Fruit fly (Drosophila melanogaster) whole organism, embryonic: ENCODE data around the gene Hmt4-20.

Experiments
- Asciz ChIP-seq: fragments of 200-800 bp; sonication (Bioruptor generic); optimal IDR thresholded peaks from 2 replicates; lab custom pipeline; 2017; ENCODE audit warnings: missing biosample characterization, mild to moderate bottlenecking, missing genetic modification characterization, missing genetic modification reagents
- Bdp1 ChIP-seq: fragments of 200-800 bp; sonication (Bioruptor generic); optimal IDR thresholded peaks from 3 replicates; lab custom pipeline; 2016; ENCODE audit warnings: missing biosample characterization, missing genetic modification characterization
- Bgb ChIP-seq: fragments of 200-800 bp; sonication (Bioruptor generic); IDR thresholded peaks from 2 replicates; pipeline ENCODE4 v1.3.6; 2022; ENCODE audit warnings: missing biosample characterization, missing genetic modification characterization; ENCODE audit not compliant: partially characterized antibody
- CG10209 ChIP-seq: fragments of 200-800 bp; sonication (Bioruptor generic); optimal IDR thresholded peaks from 3 replicates; lab custom pipeline; 2017; ENCODE audit warnings: missing biosample characterization, mild to moderate bottlenecking, missing genetic modification characterization, missing genetic modification reagents
- CG10565 ChIP-seq: fragments of 200-800 bp; sonication (Bioruptor generic); optimal IDR thresholded peaks from 3 replicates; lab custom pipeline; 2016; ENCODE audit warnings: missing biosample characterization, mild to moderate bottlenecking, missing genetic modification characterization
- CG11093 ChIP-seq: fragments of 200-800 bp; sonication (Bioruptor generic); IDR thresholded peaks from 3 replicates; pipeline ENCODE4 v1.3.6; 2022; ENCODE audit warnings: missing biosample characterization, missing genetic modification characterization
- CG12104 ChIP-seq: fragments of 200-800 bp; sonication (Bioruptor generic); optimal IDR thresholded peaks from 3 replicates; lab custom pipeline; 2016; ENCODE audit warnings: missing biosample characterization, missing genetic modification characterization
- CG12744 ChIP-seq: fragments of 200-800 bp; sonication (Bioruptor generic); optimal IDR thresholded peaks from 2 replicates; lab custom pipeline; 2016; ENCODE audit warnings: missing biosample characterization, missing genetic modification characterization
- CG13424 ChIP-seq: fragments of 200-800 bp; sonication (Bioruptor generic); optimal IDR thresholded peaks from 2 replicates; lab custom pipeline; 2019; ENCODE audit warnings: missing biosample characterization, mild to moderate bottlenecking, missing genetic modification characterization, moderate library complexity
- CG15073 ChIP-seq: fragments of 200-800 bp; sonication (Bioruptor generic); optimal IDR thresholded peaks from 2 replicates; lab custom pipeline; 2016; ENCODE audit warnings: missing biosample characterization, missing genetic modification characterization
- CG15514 ChIP-seq: fragments of 200-800 bp; sonication (Bioruptor generic); optimal IDR thresholded peaks from 3 replicates; lab custom pipeline; 2017; ENCODE audit warnings: missing biosample characterization, missing genetic modification characterization, mild to moderate bottlenecking, moderate library complexity, missing genetic modification reagents
- CG15601 ChIP-seq: fragments of 200-800 bp; sonication (Bioruptor generic); optimal IDR thresholded peaks from 3 replicates; lab custom pipeline; 2019; ENCODE audit warnings: missing biosample characterization, mild to moderate bottlenecking, missing genetic modification characterization, moderate library complexity
- CG1647 ChIP-seq: fragments of 200-800 bp; sonication (Bioruptor generic); optimal IDR thresholded peaks from 3 replicates; lab custom pipeline; 2016; ENCODE audit warnings: missing biosample characterization, missing genetic modification characterization
- CG16813 ChIP-seq: fragments of 200-800 bp; sonication (Bioruptor generic); IDR thresholded peaks from 3 replicates; pipeline ENCODE4 v1.3.6; 2022; ENCODE audit warnings: missing biosample characterization, missing genetic modification characterization; ENCODE audit not compliant: partially characterized antibody
- CG18764 ChIP-seq: fragments of 200-800 bp; sonication (Bioruptor generic); optimal IDR thresholded peaks from 3 replicates; lab custom pipeline; 2016; ENCODE audit warnings: missing biosample characterization, missing genetic modification characterization
- CG2199 ChIP-seq: fragments of 200-800 bp; sonication (Bioruptor generic); IDR thresholded peaks from 3 replicates; pipeline ENCODE4 v1.3.6; 2022; ENCODE audit warnings: missing biosample characterization, missing genetic modification characterization
- CG30431 ChIP-seq: fragments of 200-800 bp; sonication (Bioruptor generic); optimal IDR thresholded peaks from 2 replicates; lab custom pipeline; 2017; ENCODE audit warnings: missing biosample characterization, missing genetic modification characterization
- CG33557 ChIP-seq: fragments of 200-800 bp; sonication (Bioruptor generic); optimal IDR thresholded peaks from 2 replicates; lab custom pipeline; 2019; ENCODE audit warnings: missing biosample characterization, mild to moderate bottlenecking, missing genetic modification characterization, moderate library complexity
- CG34422 ChIP-seq: fragments of 200-800 bp; sonication (Bioruptor generic); IDR thresholded peaks from 3 replicates; pipeline ENCODE4 v1.3.6; 2022; ENCODE audit warnings: missing biosample characterization, missing genetic modification characterization
- CG42726 ChIP-seq: fragments of 200-800 bp; sonication (Bioruptor generic); IDR thresholded peaks from 2 replicates; pipeline ENCODE4 v1.3.6; 2022; ENCODE audit warnings: missing biosample characterization, missing genetic modification characterization; ENCODE audit not compliant: partially characterized antibody
- CG9727 ChIP-seq: fragments of 200-800 bp; sonication (Bioruptor generic); optimal IDR thresholded peaks from 3 replicates; lab custom pipeline; 2017; ENCODE audit warnings: missing biosample characterization, mild to moderate bottlenecking, missing genetic modification characterization
- E2f2 ChIP-seq: fragments of 200-800 bp; sonication (Bioruptor generic); IDR thresholded peaks from 2 replicates; pipeline ENCODE4 v1.3.6; 2022; ENCODE audit warnings: missing biosample characterization, missing genetic modification characterization
- Hr3 ChIP-seq: fragments of 200-800 bp; sonication (Bioruptor generic); optimal IDR thresholded peaks from 3 replicates; lab custom pipeline; 2016; ENCODE audit warnings: missing biosample characterization, missing genetic modification characterization
- Oli ChIP-seq: fragments of 200-800 bp; sonication (Bioruptor generic); optimal IDR thresholded peaks from 2 replicates; lab custom pipeline; 2018; ENCODE audit warnings: missing biosample characterization, mild to moderate bottlenecking, missing genetic modification characterization, moderate library complexity
- Usf ChIP-seq: fragments of 200-800 bp; sonication (Bioruptor generic); optimal IDR thresholded peaks from 2 replicates; lab custom pipeline; 2017; ENCODE audit warnings: missing genotype, missing biosample characterization, missing genetic modification characterization
- ac ChIP-seq: fragments of 200-800 bp; sonication (Bioruptor generic); optimal IDR thresholded peaks from 3 replicates; lab custom pipeline; 2017; ENCODE audit warnings: missing biosample characterization, mild to moderate bottlenecking, missing genetic modification characterization
- bbx ChIP-seq: fragments of 200-800 bp; sonication (Bioruptor generic); IDR thresholded peaks from 2 replicates; pipeline ENCODE4 v1.3.6; 2022; ENCODE audit warnings: missing biosample characterization, missing genetic modification characterization; ENCODE audit not compliant: partially characterized antibody
- bcd ChIP-seq: fragments of 200-800 bp; sonication (Bioruptor generic); optimal IDR thresholded peaks from 2 replicates; lab custom pipeline; 2017; ENCODE audit warnings: missing biosample characterization, mild to moderate bottlenecking, missing genetic modification characterization
- bowl ChIP-seq: fragments of 200-800 bp; sonication (Bioruptor generic); IDR thresholded peaks from 2 replicates; pipeline ENCODE4 v1.3.6; 2022; ENCODE audit warnings: missing biosample characterization, missing genetic modification characterization
- cas ChIP-seq: fragments of 200-800 bp; sonication (Bioruptor generic); IDR thresholded peaks from 2 replicates; pipeline ENCODE4 v1.3.6; 2022; ENCODE audit warnings: missing biosample characterization, missing genetic modification characterization
- cwo ChIP-seq: fragments of 200-800 bp; sonication (Bioruptor generic); optimal IDR thresholded peaks from 3 replicates; lab custom pipeline; 2017; ENCODE audit warnings: missing biosample characterization, missing genetic modification characterization, mild to moderate bottlenecking, moderate library complexity, missing genetic modification reagents
- dmrt99B ChIP-seq: fragments of 200-800 bp; sonication (Bioruptor generic); optimal IDR thresholded peaks from 2 replicates; lab custom pipeline; 2018; ENCODE audit warnings: missing biosample characterization, mild to moderate bottlenecking, missing genetic modification characterization, moderate library complexity
- en ChIP-seq: fragments of 200-800 bp; sonication (Bioruptor generic); optimal IDR thresholded peaks from 2 replicates; lab custom pipeline; 2016; ENCODE audit warnings: missing biosample characterization, missing genetic modification characterization
- fd102C ChIP-seq: fragments of 200-800 bp; sonication (Bioruptor generic); optimal IDR thresholded peaks from 2 replicates; lab custom pipeline; 2018; ENCODE audit warnings: missing biosample characterization, mild to moderate bottlenecking, missing genetic modification characterization, moderate library complexity
- fd96Cb ChIP-seq: fragments of 200-800 bp; sonication (Bioruptor generic); optimal IDR thresholded peaks from 2 replicates; lab custom pipeline; 2018; ENCODE audit warnings: missing biosample characterization, mild to moderate bottlenecking, missing genetic modification characterization, moderate library complexity
- grn ChIP-seq: fragments of 200-800 bp; sonication (Bioruptor generic); optimal IDR thresholded peaks from 3 replicates; lab custom pipeline; 2017; ENCODE audit warnings: missing biosample characterization, missing genetic modification characterization
- gsb ChIP-seq: fragments of 200-800 bp; sonication (Bioruptor generic); IDR thresholded peaks from 2 replicates; pipeline ENCODE4 v1.3.6; 2022; ENCODE audit warnings: missing biosample characterization, missing genetic modification characterization
- hth ChIP-seq: fragments of >200 bp; optimal IDR thresholded peaks from 2 replicates; lab custom pipeline; 2017; ENCODE audit warnings: inconsistent platforms
- insv ChIP-seq, 2 experiments: fragments of 200-800 bp; sonication (Bioruptor generic); optimal IDR thresholded peaks; 3 replicates each; lab custom pipeline; 2016 to 2018; ENCODE audit warnings: missing biosample characterization in 2 of 2, missing genetic modification characterization in 2 of 2
- nau ChIP-seq: fragments of 200-800 bp; sonication (Bioruptor generic); optimal IDR thresholded peaks from 3 replicates; lab custom pipeline; 2017; ENCODE audit warnings: missing biosample characterization, mild to moderate bottlenecking, missing genetic modification characterization, missing genetic modification reagents
- otp ChIP-seq: fragments of 200-800 bp; sonication (Bioruptor generic); IDR thresholded peaks from 3 replicates; pipeline ENCODE4, ENCODE4 v1.3.6; 2022; ENCODE audit warnings: missing biosample characterization, missing genetic modification characterization
- psq ChIP-seq: fragments of 200-800 bp; sonication (Bioruptor generic); optimal IDR thresholded peaks from 2 replicates; lab custom pipeline; 2017; ENCODE audit warnings: missing biosample characterization, missing genetic modification characterization
- slou ChIP-seq: fragments of 200-800 bp; sonication (Bioruptor generic); optimal IDR thresholded peaks from 3 replicates; lab custom pipeline; 2016; ENCODE audit warnings: missing biosample characterization, missing genetic modification characterization
- so ChIP-seq: fragments of 200-800 bp; sonication (Bioruptor generic); IDR thresholded peaks from 3 replicates; pipeline ENCODE4 v1.3.6; 2022; ENCODE audit warnings: missing biosample characterization, missing genetic modification characterization
- ssp ChIP-seq: fragments of 200-800 bp; sonication (Bioruptor generic); IDR thresholded peaks from 2 replicates; pipeline ENCODE4 v1.3.6; 2022; ENCODE audit warnings: missing biosample characterization, missing genetic modification characterization
- vnd ChIP-seq: fragments of 200-800 bp; sonication (Bioruptor generic); IDR thresholded peaks from 3 replicates; pipeline ENCODE4 v1.3.6; 2022; ENCODE audit warnings: missing biosample characterization, missing genetic modification characterization; ENCODE audit not compliant: partially characterized antibody
- wor ChIP-seq: fragments of 200-800 bp; sonication (Bioruptor generic); IDR thresholded peaks from 2 replicates; pipeline ENCODE4 v1.3.6; 2022; ENCODE audit warnings: missing biosample characterization, missing genetic modification characterization
- zf30C ChIP-seq: fragments of 200-800 bp; sonication (Bioruptor generic); optimal IDR thresholded peaks from 3 replicates; lab custom pipeline; 2018; ENCODE audit warnings: missing biosample characterization, mild to moderate bottlenecking, missing genetic modification characterization
- zfh1 ChIP-seq: fragments of 200-800 bp; sonication (Bioruptor generic); IDR thresholded peaks from 3 replicates; pipeline ENCODE4 v1.3.6; 2022; ENCODE audit warnings: missing biosample characterization, missing genetic modification characterization
- zfh2 ChIP-seq: fragments of 200-800 bp; sonication (Bioruptor generic); optimal IDR thresholded peaks from 2 replicates; lab custom pipeline; 2016; ENCODE audit warnings: missing biosample characterization, missing genetic modification characterization

Gene Hmt4-20

dm6 chrX:629239-629821, 26.5 kb downstream of the Hmt4-20 start, which contains the start of the genes RpL36 and Mybbp1A (continued):
- no peak for TF ChIP-seq nau
- 0 out of 3 replicates have a peak, but pooled peaks have one; percentile 17 for TF ChIP-seq CG2199 (GFP tag; lab: Robert Waterston, UW)
- peak; percentile 28 for TF ChIP-seq fd102C (GFP tag; lab: Kevin White, UChicago)
- peak; percentile 54 for TF ChIP-seq Oli (tag; lab: Kevin White, UChicago)
- no peak for TF ChIP-seq CG10565 (GFP tag; lab: Kevin White, UChicago)
- peak; percentile 79 for TF ChIP-seq zfh1 (GFP tag; lab: Robert Waterston, UW)
- peak; percentile 34 for TF ChIP-seq CG13424 (tag; lab: Kevin White, UChicago)
- no peak for TF ChIP-seq CG11093 (GFP tag; lab: Robert Waterston, UW)
- no peak for TF ChIP-seq CG30431 (GFP tag; lab: Kevin White, UChicago)
- TF ChIP-seq CG42726 = peak; percentile 90
- TF ChIP-seq fd96Cb (tag; lab: Kevin White, UChicago) = no peak
- peak; percentile 71 for TF ChIP-seq cwo
- TF ChIP-seq Usf (GFP tag; lab: Kevin White, UChicago) = peak; percentile 38
- TF ChIP-seq psq (GFP tag; lab: Kevin White, UChicago) = peak; percentile 28
- TF ChIP-seq bcd (GFP tag; lab: Kevin White, UChicago) = peak; percentile 84
- TF ChIP-seq Bgb (GFP tag; lab: Robert Waterston, UW) = peak; percentile 87
- TF ChIP-seq Hr3 (GFP tag; lab: Kevin White, UChicago) = peak; percentile 56
- TF ChIP-seq CG1647 (GFP tag; lab: Kevin White, UChicago) = peak; percentile 16
- peak in 1 of 2 experiments; percentile 63 for TF ChIP-seq insv (GFP tag; optimal IDR thresholded peaks at IDR 0.05; lab: Kevin White, UChicago)
- no peak for TF ChIP-seq dmrt99B (tag; lab: Kevin White, UChicago)
- TF ChIP-seq gsb (GFP tag; lab: Robert Waterston, UW) = peak; percentile 24; the same call in 1 of the 2 replicates
- peak; percentile 52 for TF ChIP-seq CG12744
- no peak for TF ChIP-seq wor (GFP tag; lab: Robert Waterston, UW)
- TF ChIP-seq vnd (GFP tag; lab: Robert Waterston, UW) = peak; percentile 99
- TF ChIP-seq CG34422 (GFP tag; lab: Robert Waterston, UW) = peak; percentile 79
- TF ChIP-seq CG16813 = peak; percentile 92
- TF ChIP-seq hth = no peak
- TF ChIP-seq slou (GFP tag; lab: Kevin White, UChicago) = peak; percentile 66
- peak; percentile 58 for TF ChIP-seq Bdp1 (GFP tag; lab: Kevin White, UChicago)
- peak; percentile 88 for TF ChIP-seq CG9727 (GFP tag; lab: Kevin White, UChicago)
- TF ChIP-seq bowl (GFP tag; lab: Robert Waterston, UW) = 0 out of 2 replicates have a peak, but pooled peaks have one; percentile 30
- TF ChIP-seq CG10209 (GFP tag; lab: Kevin White, UChicago) = peak; percentile 82
- peak; percentile 81 for TF ChIP-seq CG12104 (GFP tag; lab: Kevin White, UChicago)
- TF ChIP-seq CG15601 = peak; percentile 70
- no peak for TF ChIP-seq CG33557
- TF ChIP-seq grn (GFP tag; lab: Kevin White, UChicago) = peak; percentile 57
- TF ChIP-seq CG15073 (GFP tag; lab: Kevin White, UChicago) = no peak
- TF ChIP-seq bbx = peak; percentile 80
- peak; percentile 82 for TF ChIP-seq E2f2 (GFP tag; lab: Robert Waterston, UW)
- peak; percentile 56 for TF ChIP-seq en (GFP tag; lab: Kevin White, UChicago)
- peak; percentile 80 for TF ChIP-seq zfh2 (GFP tag; lab: Kevin White, UChicago)
- peak; percentile 50 for TF ChIP-seq ssp
- peak; percentile 57; the same call in 1 of the 3 replicates for TF ChIP-seq so (GFP tag; lab: Robert Waterston, UW)
- TF ChIP-seq ac (GFP tag; lab: Kevin White, UChicago) = no peak
- peak; percentile 66 for TF ChIP-seq otp (GFP tag; lab: Robert Waterston, UW)
- peak; percentile 60 for TF ChIP-seq CG18764 (GFP tag; lab: Kevin White, UChicago)
- TF ChIP-seq zf30C (GFP tag; lab: Kevin White, UChicago) = no peak
- TF ChIP-seq CG15514 (GFP tag; lab: Kevin White, UChicago) = peak; percentile 93
- TF ChIP-seq cas (GFP tag; lab: Robert Waterston, UW) = no peak
- no peak for TF ChIP-seq Asciz (GFP tag; lab: Kevin White, UChicago)
